Worm (Caenorhabditis elegans): Measurements from ENCODE around the gene F58F12.3.

ce11 chrII:6383183-6383695 is 7.9 kb downstream of the F58F12.3 start, which contains the start of gene F58F12.1:
- TF ChIP-seq pag-3 (tag; optimal IDR thresholded peaks at IDR 0.05; ENCODE audit: borderline replicate concordance) (no peak), ceh-31 (tag; optimal IDR thresholded peaks at IDR 0.05) (peak; percentile 93), unc-55 (GFP tag; optimal IDR thresholded peaks at IDR 0.05) (no peak), unc-86 (tag; optimal IDR thresholded peaks at IDR 0.05) (peak; percentile 14)

All from whole organism, late embryonic.